Worm (Caenorhabditis elegans) whole organism, L4/young adult: ENCODE data around the gene xbx-5.

Source experiments
- W03F9.2 ChIP-seq: fragments of 150-350 bp; optimal IDR thresholded peaks from 2 replicates; lab custom pipeline; 2014; ENCODE audit warnings: missing biosample characterization, missing genetic modification characterization
- dao-5 ChIP-seq: sonication (generic microtip); optimal IDR thresholded peaks from 2 replicates; lab custom pipeline; 2016; ENCODE audit warnings: missing genotype, missing genetic modification characterization, moderate library complexity, missing compliant biosample characterization
- him-1 ChIP-seq: sonication (generic microtip); optimal IDR thresholded peaks from 2 replicates; lab custom pipeline; 2016; ENCODE audit warnings: missing genotype, missing genetic modification reagents, missing genetic modification characterization, missing compliant biosample characterization

ce11 chrIII:3821969-3822453, 17.7 kb upstream of the xbx-5 start, which contains the start of gene amx-1:
- TF ChIP-seq W03F9.2, result no peak
- no peak for TF ChIP-seq him-1 (tag; lab: Kevin White, UChicago)
- no peak for TF ChIP-seq dao-5 (tag; lab: Kevin White, UChicago)
